Fruit fly (Drosophila melanogaster) whole organism, pupa: Measurements from ENCODE around the gene Sfxn2.

Experiments used
- CG12605 ChIP-seq: fragments of 200-800 bp; sonication (Bioruptor generic); IDR thresholded peaks from 2 replicates; pipeline ENCODE4 v1.3.6; 2022; ENCODE audit warnings: missing biosample characterization, missing genetic modification characterization
- CG17806 ChIP-seq: fragments of 200-800 bp; sonication (Bioruptor generic); optimal IDR thresholded peaks from 2 replicates; lab custom pipeline; 2018; ENCODE audit warnings: missing biosample characterization, mild to moderate bottlenecking, missing genetic modification characterization, moderate library complexity
- CG34367 ChIP-seq: fragments of 200-800 bp; sonication (Bioruptor generic); optimal IDR thresholded peaks from 2 replicates; lab custom pipeline; 2018; ENCODE audit warnings: missing biosample characterization, mild to moderate bottlenecking, missing genetic modification characterization
- CG8159 ChIP-seq: fragments of 200-800 bp; sonication (Bioruptor generic); optimal IDR thresholded peaks from 3 replicates; lab custom pipeline; 2018; ENCODE audit warnings: missing biosample characterization, mild to moderate bottlenecking, missing genetic modification characterization, moderate library complexity
- CG8301 ChIP-seq: fragments of 200-800 bp; sonication (Bioruptor generic); optimal IDR thresholded peaks from 2 replicates; lab custom pipeline; 2018; ENCODE audit warnings: missing biosample characterization, mild to moderate bottlenecking, missing genetic modification characterization
- D1 ChIP-seq: fragments of 200-800 bp; sonication (Bioruptor generic); optimal IDR thresholded peaks from 2 replicates; lab custom pipeline; 2018; ENCODE audit warnings: missing biosample characterization, mild to moderate bottlenecking, missing genetic modification characterization, moderate library complexity
- EcR ChIP-seq: fragments of 200-800 bp; sonication (Bioruptor generic); optimal IDR thresholded peaks from 3 replicates; lab custom pipeline; 2019; ENCODE audit warnings: missing biosample characterization, missing genetic modification characterization, mild to moderate bottlenecking, moderate library complexity, missing genetic modification reagents
- Pif1B ChIP-seq: fragments of 200-800 bp; sonication (Bioruptor generic); optimal IDR thresholded peaks from 3 replicates; lab custom pipeline; 2016; ENCODE audit warnings: missing biosample characterization, missing genetic modification characterization
- gl ChIP-seq: fragments of 200-800 bp; sonication (Bioruptor generic); optimal IDR thresholded peaks from 2 replicates; lab custom pipeline; 2018; ENCODE audit warnings: missing biosample characterization, mild to moderate bottlenecking, missing genetic modification characterization

dm6 chr3L:19024800-19025199 lies 38.2 kb upstream of the Sfxn2 start:
- peak; percentile 15 for TF ChIP-seq CG8301 (tag; lab: Kevin White, UChicago)
- 0 out of 2 replicates have a peak, but pooled peaks have one; percentile 15 for TF ChIP-seq CG12605
- no peak for TF ChIP-seq EcR
- TF ChIP-seq CG8159 (tag; lab: Kevin White, UChicago): no peak
- TF ChIP-seq Pif1B: peak; percentile 7
- peak; percentile 50 for TF ChIP-seq CG17806 (tag; lab: Kevin White, UChicago)
- TF ChIP-seq gl: no peak
- TF ChIP-seq D1 (tag; lab: Kevin White, UChicago): no peak
- no peak for TF ChIP-seq CG34367 (tag; lab: Kevin White, UChicago)
